Worm (Caenorhabditis elegans): Measurements from ENCODE around the gene fbxb-84.
A peak's percentile ranks its signal among the peaks of the same experiment; 100 is the strongest.

ce11 chrIII:188426-188888 is 42.2 kb upstream of the fbxb-84 start, which contains the start of gene ubc-20:
- no peak for TF ChIP-seq pqm-1 (tag; optimal IDR thresholded peaks at IDR 0.05)
- TF ChIP-seq nhr-77 (tag; optimal IDR thresholded peaks at IDR 0.05), result peak; percentile 25
- TF ChIP-seq skn-1 (tag; optimal IDR thresholded peaks at IDR 0.05), result no peak
- TF ChIP-seq snpc-4 (tag; optimal IDR thresholded peaks at IDR 0.05), result no peak
- no peak for TF ChIP-seq ceh-82 (tag; optimal IDR thresholded peaks at IDR 0.05)
- TF ChIP-seq egl-27 (tag; optimal IDR thresholded peaks at IDR 0.05), result no peak
- TF ChIP-seq nhr-237 (tag; optimal IDR thresholded peaks at IDR 0.05), result no peak
- no peak for TF ChIP-seq unc-62 (GFP tag; optimal IDR thresholded peaks at IDR 0.05 in 1 of 2)
- TF ChIP-seq unc-62 (tag; optimal IDR thresholded peaks at IDR 0.05), result no peak
- no peak for TF ChIP-seq mdt-29 (GFP tag; IDR thresholded peaks at IDR 0.05)
- TF ChIP-seq spr-1 (tag; optimal IDR thresholded peaks at IDR 0.05), result no peak
- TF ChIP-seq zfp-2 (tag; optimal IDR thresholded peaks at IDR 0.05), result no peak
